Fruit fly (Drosophila melanogaster) whole organism, embryonic: ENCODE measurements around the gene DnaJ-1.
A peak's percentile ranks its signal among the peaks of the same experiment; 100 is the strongest.

Experiments used
- Adf1 ChIP-seq: fragments of 200-800 bp; sonication (Bioruptor generic); IDR thresholded peaks from 2 replicates; pipeline ENCODE4 v1.3.6; 2022; ENCODE audit warnings: missing biosample characterization, missing genetic modification characterization
- Atf-2 ChIP-seq: fragments of 200-800 bp; sonication (Bioruptor generic); optimal IDR thresholded peaks from 2 replicates; lab custom pipeline; 2016; ENCODE audit warnings: missing biosample characterization, missing genetic modification characterization
- CG1024 ChIP-seq: fragments of 200-800 bp; sonication (Bioruptor generic); IDR thresholded peaks from 2 replicates; pipeline ENCODE4 v1.3.6; 2022; ENCODE audit warnings: missing biosample characterization, missing genetic modification characterization
- CG10431 ChIP-seq: fragments of 200-800 bp; sonication (Bioruptor generic); optimal IDR thresholded peaks from 3 replicates; lab custom pipeline; 2018; ENCODE audit warnings: missing biosample characterization, mild to moderate bottlenecking, missing genetic modification characterization
- CG13287 ChIP-seq: fragments of 200-800 bp; sonication (Bioruptor generic); IDR thresholded peaks from 2 replicates; pipeline ENCODE4 v1.3.6; 2022; ENCODE audit warnings: missing biosample characterization, missing genetic modification characterization; ENCODE audit not compliant: partially characterized antibody
- CG13296 ChIP-seq: fragments of 200-800 bp; sonication (Bioruptor generic); optimal IDR thresholded peaks from 3 replicates; lab custom pipeline; 2018; ENCODE audit warnings: missing biosample characterization, mild to moderate bottlenecking, missing genetic modification characterization
- CG16863 ChIP-seq: fragments of 200-800 bp; sonication (Bioruptor generic); optimal IDR thresholded peaks from 3 replicates; lab custom pipeline; 2016; ENCODE audit warnings: missing biosample characterization, missing genetic modification characterization
- CG1792 ChIP-seq: fragments of 200-800 bp; sonication (Bioruptor generic); optimal IDR thresholded peaks from 2 replicates; lab custom pipeline; 2016; ENCODE audit warnings: missing biosample characterization, missing genetic modification characterization
- CG2129 ChIP-seq: fragments of 200-800 bp; sonication (Bioruptor generic); IDR thresholded peaks from 2 replicates; pipeline ENCODE4 v1.3.6; 2022; ENCODE audit warnings: missing biosample characterization, missing genetic modification characterization; ENCODE audit not compliant: partially characterized antibody
- CG2875 ChIP-seq: fragments of 200-800 bp; sonication (Bioruptor generic); optimal IDR thresholded peaks from 2 replicates; lab custom pipeline; 2017; ENCODE audit warnings: missing biosample characterization, mild to moderate bottlenecking, missing genetic modification characterization, missing genetic modification reagents
- CG31441 ChIP-seq: fragments of 200-800 bp; sonication (Bioruptor generic); IDR thresholded peaks from 2 replicates; pipeline ENCODE4 v1.3.6; 2022; ENCODE audit warnings: missing biosample characterization, missing genetic modification characterization
- CG32532 ChIP-seq: fragments of 200-800 bp; sonication (Bioruptor generic); IDR thresholded peaks from 2 replicates; pipeline ENCODE4 v1.3.6; 2022; ENCODE audit warnings: missing biosample characterization, missing genetic modification characterization
- CG3281 ChIP-seq: fragments of 200-800 bp; sonication (Bioruptor generic); optimal IDR thresholded peaks from 3 replicates; lab custom pipeline; 2017; ENCODE audit warnings: missing biosample characterization, mild to moderate bottlenecking, missing genetic modification characterization
- CG43689 ChIP-seq: fragments of 200-800 bp; sonication (Bioruptor generic); IDR thresholded peaks from 2 replicates; pipeline ENCODE4 v1.3.6; 2022; ENCODE audit warnings: missing biosample characterization, missing genetic modification characterization
- CG4707 ChIP-seq: fragments of 200-800 bp; sonication (Bioruptor generic); optimal IDR thresholded peaks from 2 replicates; lab custom pipeline; 2018; ENCODE audit warnings: missing biosample characterization, mild to moderate bottlenecking, missing genetic modification characterization, moderate library complexity
- CG5953 ChIP-seq: fragments of 200-800 bp; sonication (Bioruptor generic); IDR thresholded peaks from 2 replicates; pipeline ENCODE4 v1.3.6; 2022; ENCODE audit warnings: missing biosample characterization, missing genetic modification characterization
- CG8944 ChIP-seq: fragments of 200-800 bp; sonication (Bioruptor generic); optimal IDR thresholded peaks from 3 replicates; lab custom pipeline; 2016; ENCODE audit warnings: missing biosample characterization, missing genetic modification characterization
- CG9932 ChIP-seq: fragments of 200-800 bp; sonication (Bioruptor generic); IDR thresholded peaks from 2 replicates; pipeline ENCODE4 v1.3.6; 2022; ENCODE audit warnings: missing biosample characterization, missing genetic modification characterization
- D19B ChIP-seq: fragments of 200-800 bp; sonication (Bioruptor generic); optimal IDR thresholded peaks from 2 replicates; lab custom pipeline; 2017; ENCODE audit warnings: missing biosample characterization, mild to moderate bottlenecking, missing genetic modification characterization
- Ets65A ChIP-seq: fragments of 200-800 bp; sonication (Bioruptor generic); peaks from one replicate; lab custom pipeline; 2016; ENCODE audit warnings: missing biosample characterization, missing genetic modification characterization
- Hmx ChIP-seq: fragments of 200-800 bp; sonication (Bioruptor generic); optimal IDR thresholded peaks from 2 replicates; lab custom pipeline; 2016; ENCODE audit warnings: missing biosample characterization, missing genetic modification characterization
- Hsf ChIP-seq: fragments of 200-800 bp; sonication (Bioruptor generic); optimal IDR thresholded peaks from 3 replicates; lab custom pipeline; 2016; ENCODE audit warnings: missing biosample characterization, missing genetic modification characterization
- MBD-R2 ChIP-seq: fragments of 200-800 bp; sonication (Bioruptor generic); IDR thresholded peaks from 2 replicates; pipeline ENCODE4 v1.3.6; 2022; ENCODE audit warnings: missing biosample characterization, missing genetic modification characterization
- MTF-1 ChIP-seq: fragments of 200-800 bp; sonication (Bioruptor generic); optimal IDR thresholded peaks from 2 replicates; lab custom pipeline; 2018; ENCODE audit warnings: missing biosample characterization, mild to moderate bottlenecking, missing genetic modification characterization, borderline replicate concordance
- Mes4 ChIP-seq: fragments of 200-800 bp; sonication (Bioruptor generic); optimal IDR thresholded peaks from 2 replicates; lab custom pipeline; 2016; ENCODE audit warnings: missing biosample characterization, missing genetic modification characterization
- Sin3A ChIP-seq: fragments of >200 bp; optimal IDR thresholded peaks from 2 replicates; lab custom pipeline; 2018
- Spps ChIP-seq: fragments of 200-800 bp; sonication (Bioruptor generic); optimal IDR thresholded peaks from 2 replicates; lab custom pipeline; 2018; ENCODE audit warnings: missing biosample characterization, mild to moderate bottlenecking, missing genetic modification characterization
- Sry-δ ChIP-seq: fragments of 200-800 bp; sonication (Bioruptor generic); optimal IDR thresholded peaks from 2 replicates; lab custom pipeline; 2016; ENCODE audit warnings: missing biosample characterization, missing genetic modification characterization
- Xbp1 ChIP-seq: fragments of 200-800 bp; sonication (Bioruptor generic); optimal IDR thresholded peaks from 3 replicates; lab custom pipeline; 2016; ENCODE audit warnings: missing biosample characterization, mild to moderate bottlenecking, missing genetic modification characterization
- abd-A ChIP-seq: fragments of 200-800 bp; sonication (Bioruptor generic); optimal IDR thresholded peaks from 3 replicates; lab custom pipeline; 2019; ENCODE audit warnings: missing biosample characterization, mild to moderate bottlenecking, missing genetic modification characterization, moderate library complexity
- cato ChIP-seq: fragments of 200-800 bp; sonication (Bioruptor generic); optimal IDR thresholded peaks from 2 replicates; lab custom pipeline; 2016; ENCODE audit warnings: missing biosample characterization, missing genetic modification characterization, borderline replicate concordance
- caup ChIP-seq: fragments of 200-800 bp; sonication (Bioruptor generic); optimal IDR thresholded peaks from 3 replicates; lab custom pipeline; 2017; ENCODE audit warnings: missing biosample characterization, mild to moderate bottlenecking, missing genetic modification characterization, moderate library complexity; ENCODE audit not compliant: severe bottlenecking
- chif ChIP-seq, 2 experiments: fragments of 200-800 bp; sonication (Bioruptor generic); optimal IDR thresholded peaks; 3 replicates each; lab custom pipeline; 2016; ENCODE audit warnings: missing biosample characterization in 2 of 2, missing genetic modification characterization in 2 of 2
- corto ChIP-seq: fragments of 200-800 bp; sonication (Bioruptor generic); optimal IDR thresholded peaks from 2 replicates; lab custom pipeline; 2016; ENCODE audit warnings: missing biosample characterization, mild to moderate bottlenecking, missing genetic modification characterization, moderate library complexity
- dmrt11E ChIP-seq: fragments of 200-800 bp; sonication (Bioruptor generic); optimal IDR thresholded peaks from 3 replicates; lab custom pipeline; 2018; ENCODE audit warnings: missing biosample characterization, mild to moderate bottlenecking, missing genetic modification characterization, moderate library complexity
- exex ChIP-seq: fragments of 200-800 bp; sonication (Bioruptor generic); optimal IDR thresholded peaks from 4 replicates; lab custom pipeline; 2018; ENCODE audit warnings: missing biosample characterization, mild to moderate bottlenecking, missing genetic modification characterization, moderate library complexity
- fd3F ChIP-seq: fragments of 200-800 bp; sonication (Bioruptor generic); optimal IDR thresholded peaks from 2 replicates; lab custom pipeline; 2018; ENCODE audit warnings: missing biosample characterization, mild to moderate bottlenecking, missing genetic modification characterization, moderate library complexity
- kni ChIP-seq: fragments of 200-800 bp; sonication (Bioruptor generic); optimal IDR thresholded peaks from 3 replicates; lab custom pipeline; 2017; ENCODE audit warnings: mild to moderate bottlenecking, missing biosample characterization, missing genetic modification reagents, missing genetic modification characterization
- org-1 ChIP-seq: fragments of 200-800 bp; sonication (Bioruptor generic); optimal IDR thresholded peaks from 2 replicates; lab custom pipeline; 2017; ENCODE audit warnings: missing biosample characterization, missing genetic modification characterization
- pan ChIP-seq, 4 experiments: fragments of >200 bp in 3 of 4; fragments of 200-800 bp in 1 of 4; sonication (Bioruptor generic) in 1 of 4; optimal IDR thresholded peaks in 3 of 4; IDR thresholded peaks in 1 of 4; 2 replicates each; pipeline versions ENCODE4 v1.3.6 to Lab custom; 2017 to 2022; ENCODE audit warnings: missing biosample characterization in 2 of 4, missing genetic modification characterization in 2 of 4, mixed read lengths in 1 of 4
- pros ChIP-seq: fragments of 200-800 bp; sonication (Bioruptor generic); optimal IDR thresholded peaks from 3 replicates; lab custom pipeline; 2019; ENCODE audit warnings: missing biosample characterization, mild to moderate bottlenecking, missing genetic modification characterization, moderate library complexity
- psq ChIP-seq: fragments of 200-800 bp; sonication (Bioruptor generic); optimal IDR thresholded peaks from 2 replicates; lab custom pipeline; 2017; ENCODE audit warnings: missing biosample characterization, missing genetic modification characterization
- pzg ChIP-seq: fragments of 200-800 bp; sonication (Bioruptor generic); optimal IDR thresholded peaks from 3 replicates; lab custom pipeline; 2018; ENCODE audit warnings: missing biosample characterization, mild to moderate bottlenecking, missing genetic modification characterization, moderate library complexity
- ro ChIP-seq: fragments of 200-800 bp; sonication (Bioruptor generic); IDR thresholded peaks from 2 replicates; pipeline ENCODE4 v1.3.6; 2022; ENCODE audit warnings: missing biosample characterization, missing genetic modification characterization
- shn ChIP-seq: fragments of 200-800 bp; sonication (Bioruptor generic); optimal IDR thresholded peaks from 3 replicates; lab custom pipeline; 2016; ENCODE audit warnings: missing biosample characterization, missing genetic modification characterization
- sug ChIP-seq: fragments of 200-800 bp; optimal IDR thresholded peaks from 2 replicates; lab custom pipeline; 2019; ENCODE audit warnings: missing biosample characterization, mild to moderate bottlenecking, missing genetic modification characterization, moderate library complexity
- trh ChIP-seq: fragments of 200-800 bp; sonication (Bioruptor generic); optimal IDR thresholded peaks from 2 replicates; lab custom pipeline; 2016; ENCODE audit warnings: missing biosample characterization, missing genetic modification characterization
- wek ChIP-seq: fragments of 200-800 bp; sonication (Bioruptor generic); optimal IDR thresholded peaks from 3 replicates; lab custom pipeline; 2018; ENCODE audit warnings: missing biosample characterization, mild to moderate bottlenecking, missing genetic modification characterization, moderate library complexity

Gene DnaJ-1

dm6 chr3L:5764922-5765843 is 13.2 kb upstream of the DnaJ-1 start, which contains the start of gene CG10576 (continued):
- TF ChIP-seq CG10431 (GFP tag; lab: Kevin White, UChicago) = no peak
- TF ChIP-seq CG32532 (GFP tag; lab: Robert Waterston, UW) = 0 out of 2 replicates have a peak, but pooled peaks have one; percentile 26
- TF ChIP-seq ro = no peak
- TF ChIP-seq Ets65A (GFP tag; lab: Kevin White, UChicago) = peak; percentile 75
- no peak for TF ChIP-seq pros (GFP tag; lab: Kevin White, UChicago)
- no peak for TF ChIP-seq sug
- TF ChIP-seq CG9932 (GFP tag; lab: Robert Waterston, UW) = peak; percentile 5; the same call in 1 of the 2 replicates
- TF ChIP-seq wek (GFP tag; lab: Kevin White, UChicago) = no peak
- peak; percentile 36 for TF ChIP-seq CG16863
- no peak for TF ChIP-seq Hmx (GFP tag; lab: Kevin White, UChicago)
- TF ChIP-seq Sry-δ (GFP tag; lab: Kevin White, UChicago) = peak; percentile 68
- peak; percentile 43 for TF ChIP-seq Xbp1 (GFP tag; lab: Kevin White, UChicago)
- TF ChIP-seq Sin3A (lab: Kevin White, UChicago) = peak; percentile 94
- no peak for TF ChIP-seq CG4707 (GFP tag; lab: Kevin White, UChicago)
- TF ChIP-seq fd3F (GFP tag; lab: Kevin White, UChicago) = no peak
- TF ChIP-seq CG1792 (GFP tag; lab: Kevin White, UChicago) = no peak
- TF ChIP-seq CG1024 (GFP tag; lab: Robert Waterston, UW) = no peak
- no peak for TF ChIP-seq chif (GFP tag; optimal IDR thresholded peaks at IDR 0.05; lab: Kevin White, UChicago)
- no peak for TF ChIP-seq exex (tag; lab: Kevin White, UChicago)
- no peak for TF ChIP-seq CG3281 (GFP tag; lab: Kevin White, UChicago)
- TF ChIP-seq Atf-2 (GFP tag; lab: Kevin White, UChicago) = no peak
- TF ChIP-seq dmrt11E (tag; lab: Kevin White, UChicago) = peak; percentile 21
- TF ChIP-seq CG8944 (GFP tag; lab: Kevin White, UChicago) = no peak
- no peak for TF ChIP-seq D19B (GFP tag; lab: Kevin White, UChicago)
- no peak for TF ChIP-seq CG2129 (GFP tag; lab: Robert Waterston, UW)
- TF ChIP-seq Spps (tag; lab: Kevin White, UChicago) = no peak
- TF ChIP-seq caup (GFP tag; lab: Kevin White, UChicago) = no peak
- no peak for TF ChIP-seq CG31441 (GFP tag; lab: Robert Waterston, UW)
- TF ChIP-seq Hsf (GFP tag; lab: Kevin White, UChicago) = peak; percentile 9
- no peak for TF ChIP-seq psq (GFP tag; lab: Kevin White, UChicago)
- no peak for TF ChIP-seq org-1 (GFP tag; lab: Kevin White, UChicago)
- TF ChIP-seq MTF-1 = no peak
- no peak for TF ChIP-seq abd-A (tag; lab: Kevin White, UChicago)
- TF ChIP-seq Adf1 (GFP tag; lab: Robert Waterston, UW) = no peak
- peak; percentile 74 for TF ChIP-seq CG13287
- no peak for TF ChIP-seq kni
- TF ChIP-seq MBD-R2 (GFP tag; lab: Robert Waterston, UW) = peak; percentile 31; the same call in 1 of the 2 replicates
- TF ChIP-seq CG5953 (GFP tag; lab: Robert Waterston, UW) = no peak
- TF ChIP-seq shn (GFP tag; lab: Kevin White, UChicago) = no peak
- no peak for TF ChIP-seq CG43689 (GFP tag; lab: Robert Waterston, UW)
- no peak for TF ChIP-seq corto (GFP tag; lab: Kevin White, UChicago)
- TF ChIP-seq Mes4 = no peak
- TF ChIP-seq pan (optimal IDR thresholded peaks at IDR 0.05; lab: Kevin White, UChicago) = no peak
- TF ChIP-seq pan (GFP tag; optimal IDR thresholded peaks at IDR 0.05 in 1 of 2, IDR thresholded peaks at IDR 0.05 in 1 of 2) = no peak
- TF ChIP-seq CG2875 = no peak
- TF ChIP-seq trh (GFP tag; lab: Kevin White, UChicago) = no peak
- TF ChIP-seq pzg = peak; percentile 84
- TF ChIP-seq cato (GFP tag; lab: Kevin White, UChicago) = no peak
- TF ChIP-seq CG13296 (GFP tag; lab: Kevin White, UChicago) = no peak
